Fruit fly (Drosophila melanogaster) whole organism, embryonic: ENCODE data around the gene Tet.

Source experiments
- Ada2b ChIP-seq: fragments of 200-800 bp; sonication (Bioruptor generic); IDR thresholded peaks from 2 replicates; pipeline ENCODE4 v1.3.6; 2022; ENCODE audit warnings: missing biosample characterization, missing genetic modification characterization
- Antp ChIP-seq: fragments of 200-800 bp; sonication (Bioruptor generic); optimal IDR thresholded peaks from 3 replicates; lab custom pipeline; 2016; ENCODE audit warnings: missing biosample characterization, missing genetic modification characterization
- BEAF-32 ChIP-seq: fragments of 200-800 bp; sonication (Bioruptor generic); optimal IDR thresholded peaks from 3 replicates; lab custom pipeline; 2017; ENCODE audit warnings: missing biosample characterization, missing genetic modification characterization, mild to moderate bottlenecking, moderate library complexity, missing genetic modification reagents
- CG1024 ChIP-seq: fragments of 200-800 bp; sonication (Bioruptor generic); IDR thresholded peaks from 2 replicates; pipeline ENCODE4 v1.3.6; 2022; ENCODE audit warnings: missing biosample characterization, missing genetic modification characterization
- CG11695 ChIP-seq: fragments of 200-800 bp; sonication (Bioruptor generic); IDR thresholded peaks from 3 replicates; pipeline ENCODE4 v1.3.6; 2022; ENCODE audit warnings: missing biosample characterization, missing genetic modification characterization
- CG12942 ChIP-seq: fragments of 200-800 bp; sonication (Bioruptor generic); optimal IDR thresholded peaks from 3 replicates; lab custom pipeline; 2016; ENCODE audit warnings: missing biosample characterization, missing genetic modification characterization
- CG18011 ChIP-seq: fragments of 200-800 bp; sonication (Bioruptor generic); optimal IDR thresholded peaks from 2 replicates; lab custom pipeline; 2017; ENCODE audit warnings: missing biosample characterization, missing genetic modification characterization, mild to moderate bottlenecking, moderate library complexity, missing genotype
- CG1832 ChIP-seq: fragments of 200-800 bp; sonication (Bioruptor generic); optimal IDR thresholded peaks from 2 replicates; lab custom pipeline; 2017; ENCODE audit warnings: missing biosample characterization, mild to moderate bottlenecking, missing genetic modification characterization, inconsistent platforms
- CG2712 ChIP-seq: fragments of 200-800 bp; optimal IDR thresholded peaks from 3 replicates; lab custom pipeline; 2019; ENCODE audit warnings: missing biosample characterization, mild to moderate bottlenecking, missing genetic modification characterization, moderate library complexity
- CG4328 ChIP-seq: fragments of 200-800 bp; sonication (Bioruptor generic); optimal IDR thresholded peaks from 3 replicates; lab custom pipeline; 2017; ENCODE audit warnings: missing biosample characterization, missing genetic modification reagents, missing genetic modification characterization
- CG5180 ChIP-seq: fragments of 200-800 bp; sonication (Bioruptor generic); optimal IDR thresholded peaks from 3 replicates; lab custom pipeline; 2017; ENCODE audit warnings: missing biosample characterization, missing genetic modification characterization, mild to moderate bottlenecking, moderate library complexity, missing genetic modification reagents
- CG6654 ChIP-seq: fragments of 200-800 bp; sonication (Bioruptor generic); optimal IDR thresholded peaks from 2 replicates; lab custom pipeline; 2017; ENCODE audit warnings: missing biosample characterization, mild to moderate bottlenecking, missing genetic modification characterization
- CG8944 ChIP-seq: fragments of 200-800 bp; sonication (Bioruptor generic); optimal IDR thresholded peaks from 3 replicates; lab custom pipeline; 2016; ENCODE audit warnings: missing biosample characterization, missing genetic modification characterization
- CG9609 ChIP-seq: fragments of 200-800 bp; sonication (Bioruptor generic); optimal IDR thresholded peaks from 3 replicates; lab custom pipeline; 2016; ENCODE audit warnings: missing biosample characterization, missing genetic modification characterization
- CG9932 ChIP-seq: fragments of 200-800 bp; sonication (Bioruptor generic); IDR thresholded peaks from 2 replicates; pipeline ENCODE4 v1.3.6; 2022; ENCODE audit warnings: missing biosample characterization, missing genetic modification characterization
- CTCF ChIP-seq: fragments of 200-800 bp; sonication (Bioruptor generic); optimal IDR thresholded peaks from 2 replicates; lab custom pipeline; 2017; ENCODE audit warnings: missing biosample characterization, mild to moderate bottlenecking, missing genetic modification characterization, moderate library complexity
- H2.0 ChIP-seq: fragments of 200-800 bp; sonication (Bioruptor generic); IDR thresholded peaks from 2 replicates; pipeline ENCODE4 v1.3.6; 2022; ENCODE audit warnings: missing biosample characterization, missing genetic modification characterization
- HLH54F ChIP-seq: fragments of 200-800 bp; sonication (Bioruptor generic); optimal IDR thresholded peaks from 3 replicates; lab custom pipeline; 2016; ENCODE audit warnings: missing biosample characterization, missing genetic modification characterization
- HmgZ ChIP-seq: fragments of 200-800 bp; sonication (Bioruptor generic); optimal IDR thresholded peaks from 2 replicates; lab custom pipeline; 2018; ENCODE audit warnings: missing biosample characterization, mild to moderate bottlenecking, missing genetic modification characterization
- MTF-1 ChIP-seq: fragments of 200-800 bp; sonication (Bioruptor generic); optimal IDR thresholded peaks from 2 replicates; lab custom pipeline; 2018; ENCODE audit warnings: missing biosample characterization, mild to moderate bottlenecking, missing genetic modification characterization, borderline replicate concordance
- NC2α ChIP-seq: fragments of 200-800 bp; sonication (Bioruptor generic); optimal IDR thresholded peaks from 2 replicates; lab custom pipeline; 2016; ENCODE audit warnings: missing biosample characterization, missing genetic modification characterization
- Side ChIP-seq: fragments of 200-800 bp; sonication (Bioruptor generic); optimal IDR thresholded peaks from 2 replicates; lab custom pipeline; 2016; ENCODE audit warnings: missing biosample characterization, missing genetic modification characterization
- ato ChIP-seq: fragments of 200-800 bp; sonication (Bioruptor generic); IDR thresholded peaks from 2 replicates; pipeline ENCODE4 v1.3.6; 2022; ENCODE audit warnings: missing biosample characterization, missing genetic modification characterization; ENCODE audit not compliant: partially characterized antibody
- bab2 ChIP-seq: fragments of 200-800 bp; sonication (Bioruptor generic); optimal IDR thresholded peaks from 2 replicates; lab custom pipeline; 2016; ENCODE audit warnings: missing biosample characterization, missing genetic modification characterization
- cad ChIP-seq: fragments of >200 bp; optimal IDR thresholded peaks from 2 replicates; lab custom pipeline; 2017; ENCODE audit warnings: missing biosample characterization, missing genetic modification characterization
- chn ChIP-seq: fragments of 200-800 bp; sonication (Bioruptor generic); optimal IDR thresholded peaks from 2 replicates; lab custom pipeline; 2016; ENCODE audit warnings: missing biosample characterization, missing genetic modification characterization
- ci ChIP-seq: fragments of 200-800 bp; sonication (Bioruptor generic); IDR thresholded peaks from 3 replicates; pipeline ENCODE4 v1.3.6; 2022; ENCODE audit warnings: missing biosample characterization, missing genetic modification characterization
- cwo ChIP-seq: fragments of 200-800 bp; sonication (Bioruptor generic); optimal IDR thresholded peaks from 3 replicates; lab custom pipeline; 2017; ENCODE audit warnings: missing biosample characterization, missing genetic modification characterization, mild to moderate bottlenecking, moderate library complexity, missing genetic modification reagents
- dan ChIP-seq: fragments of 200-800 bp; sonication (Bioruptor generic); IDR thresholded peaks from 2 replicates; pipeline ENCODE4 v1.3.6; 2022; ENCODE audit warnings: missing biosample characterization, missing genetic modification characterization
- danr ChIP-seq: fragments of 200-800 bp; sonication (Bioruptor generic); IDR thresholded peaks from 2 replicates; pipeline ENCODE4 v1.3.6; 2022; ENCODE audit warnings: missing biosample characterization, missing genetic modification characterization
- dimm ChIP-seq: fragments of 200-800 bp; sonication (Bioruptor generic); IDR thresholded peaks from 2 replicates; pipeline ENCODE4 v1.3.6; 2022; ENCODE audit warnings: missing biosample characterization, missing genetic modification characterization
- dm ChIP-seq: fragments of 200-800 bp; sonication (Bioruptor generic); optimal IDR thresholded peaks from 3 replicates; lab custom pipeline; 2016; ENCODE audit warnings: missing biosample characterization, missing genetic modification characterization
- dmrt11E ChIP-seq: fragments of 200-800 bp; sonication (Bioruptor generic); optimal IDR thresholded peaks from 3 replicates; lab custom pipeline; 2018; ENCODE audit warnings: missing biosample characterization, mild to moderate bottlenecking, missing genetic modification characterization, moderate library complexity
- dysf ChIP-seq: fragments of 200-800 bp; sonication (Bioruptor generic); IDR thresholded peaks from 3 replicates; pipeline ENCODE4 v1.3.6; 2022; ENCODE audit warnings: missing biosample characterization, missing genetic modification characterization
- fd3F ChIP-seq: fragments of 200-800 bp; sonication (Bioruptor generic); optimal IDR thresholded peaks from 2 replicates; lab custom pipeline; 2018; ENCODE audit warnings: missing biosample characterization, mild to moderate bottlenecking, missing genetic modification characterization, moderate library complexity
- gt ChIP-seq: fragments of 200-800 bp; sonication (Bioruptor generic); IDR thresholded peaks from 2 replicates; pipeline ENCODE4 v1.3.6; 2022; ENCODE audit warnings: missing biosample characterization, missing genetic modification characterization
- h ChIP-seq: fragments of >200 bp; optimal IDR thresholded peaks from 2 replicates; lab custom pipeline; 2017
- kni ChIP-seq: fragments of 200-800 bp; sonication (Bioruptor generic); optimal IDR thresholded peaks from 3 replicates; lab custom pipeline; 2017; ENCODE audit warnings: mild to moderate bottlenecking, missing biosample characterization, missing genetic modification reagents, missing genetic modification characterization
- nau ChIP-seq: fragments of 200-800 bp; sonication (Bioruptor generic); optimal IDR thresholded peaks from 3 replicates; lab custom pipeline; 2017; ENCODE audit warnings: missing biosample characterization, mild to moderate bottlenecking, missing genetic modification characterization, missing genetic modification reagents
- nerfin-1 ChIP-seq: fragments of 200-800 bp; sonication (Bioruptor generic); optimal IDR thresholded peaks from 3 replicates; lab custom pipeline; 2019; ENCODE audit warnings: missing biosample characterization, mild to moderate bottlenecking, missing genetic modification characterization, moderate library complexity
- nom ChIP-seq: fragments of 200-800 bp; sonication (Bioruptor generic); optimal IDR thresholded peaks from 2 replicates; lab custom pipeline; 2017; ENCODE audit warnings: missing biosample characterization, missing genetic modification characterization, mild to moderate bottlenecking, moderate library complexity, missing genetic modification reagents
- phol ChIP-seq: fragments of 200-800 bp; sonication (Bioruptor generic); optimal IDR thresholded peaks from 3 replicates; lab custom pipeline; 2018; ENCODE audit warnings: missing biosample characterization, mild to moderate bottlenecking, missing genetic modification characterization, moderate library complexity
- row ChIP-seq: fragments of 200-800 bp; sonication (Bioruptor generic); IDR thresholded peaks from 3 replicates; pipeline ENCODE4 v1.3.6; 2022; ENCODE audit warnings: missing biosample characterization, missing genetic modification characterization
- salm ChIP-seq: fragments of 200-800 bp; sonication (Bioruptor generic); optimal IDR thresholded peaks from 2 replicates; lab custom pipeline; 2018; ENCODE audit warnings: missing biosample characterization, mild to moderate bottlenecking, missing genetic modification characterization
- sc ChIP-seq, 3 experiments: fragments of >200 bp in 2 of 3; fragments of 200-800 bp in 1 of 3; sonication (Bioruptor generic) in 1 of 3; optimal IDR thresholded peaks; 2 replicates in 2 of 3; 3 replicates in 1 of 3; lab custom pipeline; 2017; ENCODE audit warnings: mild to moderate bottlenecking in 1 of 3, missing biosample characterization in 1 of 3, missing genetic modification characterization in 1 of 3, missing genetic modification reagents in 1 of 3
- sd ChIP-seq: fragments of 200-800 bp; sonication (Bioruptor generic); optimal IDR thresholded peaks from 3 replicates; lab custom pipeline; 2018; ENCODE audit warnings: missing biosample characterization, mild to moderate bottlenecking, missing genetic modification characterization, moderate library complexity
- sim ChIP-seq: fragments of 200-800 bp; sonication (Bioruptor generic); IDR thresholded peaks from 2 replicates; pipeline ENCODE4 v1.3.6; 2022; ENCODE audit warnings: missing biosample characterization, missing genetic modification characterization
- stc ChIP-seq: fragments of 200-800 bp; sonication (Bioruptor generic); IDR thresholded peaks from 2 replicates; pipeline ENCODE4 v1.3.6; 2022; ENCODE audit warnings: missing biosample characterization, missing genetic modification characterization
- tgo ChIP-seq: fragments of 200-800 bp; sonication (Bioruptor generic); IDR thresholded peaks from 3 replicates; pipeline ENCODE4 v1.3.6; 2022; ENCODE audit warnings: missing biosample characterization, missing genetic modification characterization
- tna ChIP-seq: fragments of 200-800 bp; sonication (Bioruptor generic); IDR thresholded peaks from 2 replicates; pipeline ENCODE4 v1.3.6; 2022; ENCODE audit warnings: missing biosample characterization, missing genetic modification characterization; ENCODE audit not compliant: partially characterized antibody
- unpg ChIP-seq: fragments of 200-800 bp; sonication (Bioruptor generic); optimal IDR thresholded peaks from 3 replicates; lab custom pipeline; 2018; ENCODE audit warnings: missing biosample characterization, mild to moderate bottlenecking, missing genetic modification characterization, moderate library complexity

Tet gene

DNA sequence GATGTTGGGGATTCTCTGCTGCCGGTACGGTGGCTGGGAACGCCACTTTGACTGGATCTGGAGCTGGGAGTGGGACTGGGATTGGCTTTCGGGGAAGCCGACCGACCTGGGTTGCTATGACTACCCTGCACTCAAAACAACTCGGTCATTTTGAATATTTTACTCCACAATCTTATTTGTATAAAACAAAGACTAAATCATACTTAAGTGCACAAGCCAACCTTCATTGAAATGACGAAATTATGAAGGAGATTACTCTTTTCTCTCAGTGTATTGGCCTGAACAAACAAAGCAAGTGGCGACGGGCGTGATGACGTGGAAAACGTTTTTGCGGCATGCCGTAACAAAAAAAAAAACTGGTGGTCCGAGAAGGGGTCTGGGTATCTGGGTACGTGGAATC lies 28.0 kb downstream of the Tet start (continued):
- TF ChIP-seq Antp (GFP tag; lab: Kevin White, UChicago), result peak; percentile 40
- no peak for TF ChIP-seq MTF-1 (GFP tag; lab: Kevin White, UChicago)
- TF ChIP-seq CG2712 (tag; lab: Kevin White, UChicago), result peak; percentile 39
- TF ChIP-seq sc (optimal IDR thresholded peaks at IDR 0.05; lab: Kevin White, UChicago), result no peak
- no peak for TF ChIP-seq sc (GFP tag; optimal IDR thresholded peaks at IDR 0.05; lab: Kevin White, UChicago)
- no peak for TF ChIP-seq stc (GFP tag; lab: Robert Waterston, UW)
- TF ChIP-seq BEAF-32 (GFP tag; lab: Kevin White, UChicago), result no peak
- no peak for TF ChIP-seq CG1024 (GFP tag; lab: Robert Waterston, UW)
- peak; percentile 48; the same call in 2 of the 3 replicates for TF ChIP-seq tgo (GFP tag; lab: Robert Waterston, UW)
- no peak for TF ChIP-seq ato (GFP tag; lab: Robert Waterston, UW)
- TF ChIP-seq dimm (GFP tag; lab: Robert Waterston, UW), result no peak
- TF ChIP-seq CG9932 (GFP tag; lab: Robert Waterston, UW), result 0 out of 2 replicates have a peak, but pooled peaks have one; percentile 16
- TF ChIP-seq cwo (GFP tag; lab: Kevin White, UChicago), result peak; percentile 20
- no peak for TF ChIP-seq HLH54F (GFP tag; lab: Kevin White, UChicago)
- TF ChIP-seq CG18011 (GFP tag; lab: Kevin White, UChicago), result no peak
- no peak for TF ChIP-seq CG8944 (GFP tag; lab: Kevin White, UChicago)
- TF ChIP-seq Ada2b (GFP tag; lab: Robert Waterston, UW), result peak; percentile 47
- TF ChIP-seq bab2 (GFP tag; lab: Kevin White, UChicago), result no peak
- TF ChIP-seq dmrt11E (tag; lab: Kevin White, UChicago), result no peak
- TF ChIP-seq phol (tag; lab: Kevin White, UChicago), result peak; percentile 20
- TF ChIP-seq Side (GFP tag; lab: Kevin White, UChicago), result peak; percentile 14
- TF ChIP-seq CG4328, result no peak
- TF ChIP-seq CG11695, result 0 out of 3 replicates have a peak, but pooled peaks have one; percentile 32
- peak; percentile 57; the same call in 2 of the 3 replicates for TF ChIP-seq ci
- peak; percentile 55; the same call in 2 of the 3 replicates for TF ChIP-seq dysf (GFP tag; lab: Robert Waterston, UW)
- TF ChIP-seq unpg (GFP tag; lab: Kevin White, UChicago), result peak; percentile 51
- no peak for TF ChIP-seq CG5180 (GFP tag; lab: Kevin White, UChicago)
- TF ChIP-seq HmgZ (tag; lab: Kevin White, UChicago), result peak; percentile 4
- no peak for TF ChIP-seq CG1832 (GFP tag; lab: Kevin White, UChicago)
- no peak for TF ChIP-seq dm (GFP tag; lab: Kevin White, UChicago)
- TF ChIP-seq danr, result no peak
- TF ChIP-seq salm, result no peak
- TF ChIP-seq CG6654 (GFP tag; lab: Kevin White, UChicago), result no peak
- TF ChIP-seq nom (GFP tag; lab: Kevin White, UChicago), result peak; percentile 39
- TF ChIP-seq CG9609 (GFP tag; lab: Kevin White, UChicago), result peak; percentile 21
- no peak for TF ChIP-seq fd3F (GFP tag; lab: Kevin White, UChicago)
- no peak for TF ChIP-seq CTCF (GFP tag; lab: Kevin White, UChicago)
- no peak for TF ChIP-seq sd (tag; lab: Kevin White, UChicago)
- peak; percentile 32 for TF ChIP-seq chn
- 0 out of 2 replicates have a peak, but pooled peaks have one; percentile 30 for TF ChIP-seq H2.0
- no peak for TF ChIP-seq dan (GFP tag; lab: Robert Waterston, UW)
- no peak for TF ChIP-seq h (lab: Kevin White, UChicago)
- no peak for TF ChIP-seq NC2α (GFP tag; lab: Kevin White, UChicago)
- peak; percentile 67 for TF ChIP-seq row
- TF ChIP-seq cad (GFP tag; lab: Kevin White, UChicago), result no peak
- no peak for TF ChIP-seq kni (GFP tag; lab: Kevin White, UChicago)
- 0 out of 2 replicates have a peak, but pooled peaks have one; percentile 22 for TF ChIP-seq sim (GFP tag; lab: Robert Waterston, UW)
- no peak for TF ChIP-seq nau (GFP tag; lab: Kevin White, UChicago)
- no peak for TF ChIP-seq gt
- TF ChIP-seq tna, result no peak
- TF ChIP-seq nerfin-1 (tag; lab: Kevin White, UChicago), result no peak
- no peak for TF ChIP-seq CG12942 (GFP tag; lab: Kevin White, UChicago)
